In the genomic region with DNA sequence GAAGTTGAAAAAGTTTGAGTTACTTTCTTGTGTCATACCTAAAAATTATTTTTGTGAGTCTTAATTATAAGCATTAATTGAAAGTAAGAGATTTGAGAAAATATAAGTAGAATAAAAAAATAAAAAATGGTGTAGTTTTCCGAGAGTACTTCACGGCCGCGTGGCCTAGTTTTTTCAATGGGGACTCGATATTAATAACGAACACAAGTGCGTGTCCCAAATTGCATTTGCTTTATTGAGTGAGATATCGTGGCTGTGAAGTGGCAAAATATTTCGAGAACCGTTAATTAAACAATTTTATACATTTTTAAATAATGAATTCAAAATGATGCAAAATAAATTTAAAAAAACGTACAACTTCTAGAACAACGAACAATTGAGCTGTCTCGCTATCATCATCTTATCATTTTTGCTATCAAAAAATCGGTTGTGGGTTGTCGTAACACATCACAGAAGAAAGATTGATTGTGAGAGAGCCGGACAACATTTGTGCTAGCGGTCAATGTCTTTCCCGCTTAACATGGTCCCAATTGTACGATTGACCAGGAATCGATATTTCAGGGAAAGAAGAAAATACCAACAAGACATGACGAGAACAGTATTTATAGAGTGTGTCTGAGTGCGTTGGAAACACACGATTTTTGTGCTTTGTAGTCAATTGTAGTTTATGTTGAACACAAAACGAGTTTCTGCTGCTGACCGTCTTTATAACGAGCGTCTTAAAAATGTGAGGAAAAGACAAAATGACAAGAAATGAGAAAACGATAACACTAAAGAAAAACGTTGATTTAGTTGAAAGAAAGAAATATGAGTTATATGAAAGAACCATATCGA, we compare ENCODE assay signal across 2 worm cellular contexts.
TF ChIP-seq lines count a peak whose summit lies in the region.

A gene (minus strand): TSS at position 38 of the 834 bp plus-strand sequence.

TF ChIP-seq in whole organism, L4 larva, 104 proteins besides CTCF, POLR2A, EP300 and RAD21 (continued from another document):
- no peak for TF ChIP-seq nhr-42 (GFP tag; IDR thresholded peaks at IDR 0.05; lab: Robert Waterston, UW)
- TF ChIP-seq spr-1 (tag; optimal IDR thresholded peaks at IDR 0.05; lab: Kevin White, UChicago): no peak
- no peak for TF ChIP-seq ZK546.5 (tag; optimal IDR thresholded peaks at IDR 0.05; lab: Kevin White, UChicago)
- TF ChIP-seq zip-11 (GFP tag; IDR thresholded peaks at IDR 0.05; lab: Robert Waterston, UW): no peak
- TF ChIP-seq mxl-3 (GFP tag; optimal IDR thresholded peaks at IDR 0.05; lab: Kevin White, UChicago): no peak
- TF ChIP-seq nhr-28 (tag; optimal IDR thresholded peaks at IDR 0.05; lab: Kevin White, UChicago): peak; percentile 100
- TF ChIP-seq mes-2 (tag; optimal IDR thresholded peaks at IDR 0.05; lab: Kevin White, UChicago; ENCODE audit: poor library complexity, severe bottlenecking): peak; percentile 94
- TF ChIP-seq arid-1 (GFP tag; conservative IDR thresholded peaks at IDR 0.05; lab: Robert Waterston, UW): no peak
- TF ChIP-seq Y105C5A.15 (GFP tag; IDR thresholded peaks at IDR 0.05; lab: Robert Waterston, UW): no peak
- peak; percentile 41; the same call in 1 of the 2 replicates for TF ChIP-seq dmd-6 (GFP tag; IDR thresholded peaks at IDR 0.05; lab: Robert Waterston, UW)
- TF ChIP-seq daf-16 (GFP tag; optimal IDR thresholded peaks at IDR 0.05; lab: Kevin White, UChicago): no peak
- TF ChIP-seq daf-16 (tag; optimal IDR thresholded peaks at IDR 0.05; lab: Kevin White, UChicago): peak; percentile 38
- peak; percentile 2 to 67 for TF ChIP-seq lsy-2 (tag; optimal IDR thresholded peaks at IDR 0.05; lab: Kevin White, UChicago)
- peak; percentile 32 for TF ChIP-seq nhr-102 (tag; optimal IDR thresholded peaks at IDR 0.05; lab: Kevin White, UChicago)
- no peak for TF ChIP-seq snpc-1.2 (GFP tag; IDR thresholded peaks at IDR 0.05; lab: Robert Waterston, UW)
- peak; percentile 17 for TF ChIP-seq hlh-30 (tag; optimal IDR thresholded peaks at IDR 0.05; lab: Kevin White, UChicago; ENCODE audit: insufficient read depth)
- TF ChIP-seq dmd-8 (GFP tag; IDR thresholded peaks at IDR 0.05; lab: Robert Waterston, UW): no peak
- no peak for TF ChIP-seq spr-3 (GFP tag; optimal IDR thresholded peaks at IDR 0.05; lab: Kevin White, UChicago)
- no peak for TF ChIP-seq F49E8.2 (tag; optimal IDR thresholded peaks at IDR 0.05; lab: Kevin White, UChicago; ENCODE audit: borderline replicate concordance)
- peak; percentile 47 for TF ChIP-seq ama-1 (optimal IDR thresholded peaks at IDR 0.05; lab: Kevin White, UChicago)
- TF ChIP-seq nhr-76 (tag; optimal IDR thresholded peaks at IDR 0.05; lab: Kevin White, UChicago): no peak
- TF ChIP-seq nhr-237 (tag; optimal IDR thresholded peaks at IDR 0.05; lab: Kevin White, UChicago): no peak
- no peak for TF ChIP-seq lin-1 (GFP tag; IDR thresholded peaks at IDR 0.05; lab: Robert Waterston, UW)
- TF ChIP-seq mxl-2 (GFP tag; conservative IDR thresholded peaks at IDR 0.05; lab: Robert Waterston, UW): no peak
- TF ChIP-seq nhr-48 (tag; optimal IDR thresholded peaks at IDR 0.05; lab: Kevin White, UChicago): peak; percentile 1
- TF ChIP-seq hif-1 (tag; optimal IDR thresholded peaks at IDR 0.05; lab: Kevin White, UChicago): peak in 1 of 2 experiments; percentile 35
- TF ChIP-seq ceh-28 (tag; optimal IDR thresholded peaks at IDR 0.05; lab: Kevin White, UChicago): peak; percentile 26
- TF ChIP-seq ztf-7 (tag; optimal IDR thresholded peaks at IDR 0.05; lab: Kevin White, UChicago): no peak
- no peak for TF ChIP-seq fkh-10 (GFP tag; optimal IDR thresholded peaks at IDR 0.05; lab: Kevin White, UChicago)

TF ChIP-seq in whole organism, late embryonic, 69 proteins besides CTCF, POLR2A, EP300 and RAD21 (continued from another document):
- TF ChIP-seq ceh-34 (tag; optimal IDR thresholded peaks at IDR 0.05; lab: Kevin White, UChicago) (peak; percentile 5), fkh-10 (GFP tag; optimal IDR thresholded peaks at IDR 0.05; lab: Kevin White, UChicago) (no peak), unc-86 (tag; optimal IDR thresholded peaks at IDR 0.05; lab: Kevin White, UChicago) (no peak), pax-1 (tag; optimal IDR thresholded peaks at IDR 0.05; lab: Kevin White, UChicago) (no peak), rnt-1 (tag; optimal IDR thresholded peaks at IDR 0.05; lab: Kevin White, UChicago) (no peak), ahr-1 (tag; optimal IDR thresholded peaks at IDR 0.05; lab: Kevin White, UChicago) (no peak), Y22D7AL.16 (tag; optimal IDR thresholded peaks at IDR 0.05; lab: Kevin White, UChicago) (no peak), tbx-2 (tag; optimal IDR thresholded peaks at IDR 0.05; lab: Kevin White, UChicago) (peak; percentile 54), sox-2 (GFP tag; IDR thresholded peaks at IDR 0.05; lab: Robert Waterston, UW) (no peak), npax-4 (tag; optimal IDR thresholded peaks at IDR 0.05; lab: Kevin White, UChicago) (no peak), pros-1 (tag; optimal IDR thresholded peaks at IDR 0.05; lab: Kevin White, UChicago) (no peak), pqm-1 (tag; optimal IDR thresholded peaks at IDR 0.05; lab: Kevin White, UChicago) (no peak), C38D4.7 (GFP tag; optimal IDR thresholded peaks at IDR 0.05; lab: Kevin White, UChicago) (no peak), ceh-6 (GFP tag; optimal IDR thresholded peaks at IDR 0.05; lab: Kevin White, UChicago) (no peak), fax-1 (tag; optimal IDR thresholded peaks at IDR 0.05; lab: Kevin White, UChicago) (peak; percentile 28), ceh-2 (tag; optimal IDR thresholded peaks at IDR 0.05; lab: Kevin White, UChicago) (peak; percentile 73)
